Fruit fly (Drosophila melanogaster) S2 (cell line): Measurements from ENCODE around the gene Non3.

Source experiments
- CG8478 ChIP-seq: fragments of >200 bp; optimal IDR thresholded peaks from 2 replicates; lab custom pipeline; 2018
- CTCF ChIP-seq, 2 experiments: fragments of >200 bp; optimal IDR thresholded peaks; 2 replicates each; lab custom pipeline; 2018

- TF ChIP-seq CG8478 (lab: Kevin White, UChicago) (no peak), CTCF (optimal IDR thresholded peaks at IDR 0.05; lab: Kevin White, UChicago) (no peak)
Observed at dm6 chr3R:18197802-18198148, 25.7 kb upstream of the Non3 start.
